Worm (Caenorhabditis elegans): Measurements from ENCODE around the gene gpd-4.
A peak's percentile ranks its signal among the peaks of the same experiment; 100 is the strongest.

The gpd-4 gene

ce11 chrII:10168905-10169782, 1.9 kb upstream of the gpd-4 start, which contains the start of gene daf-19:
daf-19 (minus strand) TSS chrII:10169346.
- TF ChIP-seq ref-1 (GFP tag; conservative IDR thresholded peaks at IDR 0.05), result 0 out of 2 replicates have a peak, but pooled peaks have one; percentile 18
- TF ChIP-seq cog-1 (tag; optimal IDR thresholded peaks at IDR 0.05), result peak; percentile 70
- no peak for TF ChIP-seq tab-1 (GFP tag; IDR thresholded peaks at IDR 0.05)
- TF ChIP-seq klf-2 (GFP tag; conservative IDR thresholded peaks at IDR 0.05), result 0 out of 2 replicates have a peak, but pooled peaks have one; percentile 21
- peak; percentile 87 for TF ChIP-seq ztf-29 (GFP tag; IDR thresholded peaks at IDR 0.05)
- TF ChIP-seq med-1 (GFP tag; optimal IDR thresholded peaks at IDR 0.05; ENCODE audit: insufficient read depth), result no peak
- peak; percentile 83 for TF ChIP-seq flt-1 (GFP tag; IDR thresholded peaks at IDR 0.05)
- TF ChIP-seq ztf-23 (GFP tag; IDR thresholded peaks at IDR 0.05), result peak; percentile 84
- peak; percentile 52; the same call in 1 of the 2 replicates for TF ChIP-seq T22C8.4 (GFP tag; IDR thresholded peaks at IDR 0.05)

DNA sequence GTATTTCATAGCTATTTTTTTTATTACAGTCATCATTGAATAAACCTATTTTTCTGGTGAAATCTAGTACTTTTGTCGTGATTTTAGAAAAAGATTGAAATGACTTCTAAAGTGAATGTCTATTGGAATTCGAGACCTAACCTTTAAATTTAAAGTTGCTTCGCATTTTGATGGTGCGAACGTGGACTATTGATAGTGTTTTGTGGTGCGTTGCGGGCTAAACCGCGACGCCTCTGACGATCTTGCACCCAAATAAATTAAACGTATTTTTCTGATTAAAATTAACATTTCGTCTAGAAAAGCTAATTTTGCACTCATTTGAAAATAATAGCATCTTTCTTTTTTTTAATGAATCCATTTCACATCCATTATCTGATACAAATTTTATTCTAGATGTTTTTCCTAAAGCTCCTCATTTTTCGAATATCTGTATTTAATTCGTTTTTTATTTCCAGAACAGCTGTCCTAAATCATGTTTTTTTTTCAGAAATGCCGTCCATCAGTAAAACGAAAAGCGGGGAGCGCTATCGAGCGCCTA, 1.4 kb downstream of the gpd-4 start, which contains the start of gene wbp-11:
Gene wbp-11, plus strand, starts transcription at position 488 of the 538 bp plus-strand sequence.
- no peak for TF ChIP-seq klf-2 (GFP tag; conservative IDR thresholded peaks at IDR 0.05)
- no peak for TF ChIP-seq ref-1 (GFP tag; conservative IDR thresholded peaks at IDR 0.05)
- TF ChIP-seq flt-1 (GFP tag; IDR thresholded peaks at IDR 0.05), result no peak
- TF ChIP-seq med-1 (GFP tag; optimal IDR thresholded peaks at IDR 0.05; ENCODE audit: insufficient read depth), result no peak
- TF ChIP-seq ztf-29 (GFP tag; IDR thresholded peaks at IDR 0.05), result no peak
- no peak for TF ChIP-seq ztf-23 (GFP tag; IDR thresholded peaks at IDR 0.05)
- no peak for TF ChIP-seq tab-1 (GFP tag; IDR thresholded peaks at IDR 0.05)
- no peak for TF ChIP-seq cog-1 (tag; optimal IDR thresholded peaks at IDR 0.05)
- TF ChIP-seq T22C8.4 (GFP tag; IDR thresholded peaks at IDR 0.05), result no peak

ce11 chrII:10174338-10174737, 3.3 kb downstream of the gpd-4 start, which contains the start of gene F33H1.4:
F33H1.4 (plus strand) TSS chrII:10174648.
- no peak for TF ChIP-seq klf-2 (GFP tag; conservative IDR thresholded peaks at IDR 0.05)
- peak; percentile 37; the same call in 1 of the 2 replicates for TF ChIP-seq T22C8.4 (GFP tag; IDR thresholded peaks at IDR 0.05)

DNA sequence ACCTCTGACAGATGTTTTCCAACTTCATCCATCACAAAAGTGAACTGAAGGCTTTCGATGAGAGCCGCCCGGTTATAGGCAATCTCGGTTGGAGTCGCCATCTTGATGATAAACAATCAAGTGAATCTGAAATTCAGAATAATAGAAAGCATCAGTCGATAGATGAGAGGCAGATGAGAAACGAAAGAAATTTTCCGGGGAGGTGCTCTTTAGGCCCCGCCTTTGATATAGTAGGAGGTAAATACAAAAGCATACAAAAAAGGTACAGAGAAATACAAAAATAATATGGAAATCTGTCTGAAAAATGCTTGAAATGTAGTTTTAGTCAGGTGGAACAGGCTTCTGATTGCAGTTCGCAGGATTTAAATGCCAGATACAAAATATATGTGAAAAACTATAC, 11.6 kb downstream of the gpd-4 start, which contains the start of gene srd-1:
Gene srd-1, minus strand, starts transcription at position 101 of the 400 bp plus-strand sequence.
- no peak for TF ChIP-seq T22C8.4 (GFP tag; IDR thresholded peaks at IDR 0.05)
- no peak for TF ChIP-seq ztf-29 (GFP tag; IDR thresholded peaks at IDR 0.05)
- TF ChIP-seq flt-1 (GFP tag; IDR thresholded peaks at IDR 0.05), result no peak
- no peak for TF ChIP-seq klf-2 (GFP tag; conservative IDR thresholded peaks at IDR 0.05)
- no peak for TF ChIP-seq tab-1 (GFP tag; IDR thresholded peaks at IDR 0.05)
- TF ChIP-seq cog-1 (tag; optimal IDR thresholded peaks at IDR 0.05), result no peak
- no peak for TF ChIP-seq ztf-23 (GFP tag; IDR thresholded peaks at IDR 0.05)
- TF ChIP-seq ref-1 (GFP tag; conservative IDR thresholded peaks at IDR 0.05), result no peak
- TF ChIP-seq med-1 (GFP tag; optimal IDR thresholded peaks at IDR 0.05; ENCODE audit: insufficient read depth), result no peak

DNA sequence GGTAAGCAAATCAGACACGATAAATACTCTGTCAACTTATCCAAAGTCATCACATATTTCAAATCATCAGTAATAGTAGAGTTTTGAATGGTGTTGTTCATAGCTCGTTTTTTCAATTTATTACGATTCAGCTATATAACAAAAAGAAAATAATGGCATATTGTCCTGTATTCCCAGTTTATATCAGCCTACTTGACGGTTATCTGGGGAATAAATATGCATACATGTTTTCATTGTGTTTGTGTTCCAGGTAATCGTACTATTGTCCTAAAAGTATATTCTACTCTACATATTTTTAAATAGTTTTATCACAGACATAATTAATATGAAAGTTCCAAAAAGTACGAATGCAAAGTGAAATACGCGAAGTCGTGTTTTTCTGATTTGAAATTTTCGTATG, 16.7 kb downstream of the gpd-4 start, which contains the start of gene srd-2:
Gene srd-2, minus strand, starts transcription at position 101 of the 400 bp plus-strand sequence.
- TF ChIP-seq ref-1 (GFP tag; conservative IDR thresholded peaks at IDR 0.05) (no peak), T22C8.4 (GFP tag; IDR thresholded peaks at IDR 0.05) (no peak), tab-1 (GFP tag; IDR thresholded peaks at IDR 0.05) (no peak)

DNA sequence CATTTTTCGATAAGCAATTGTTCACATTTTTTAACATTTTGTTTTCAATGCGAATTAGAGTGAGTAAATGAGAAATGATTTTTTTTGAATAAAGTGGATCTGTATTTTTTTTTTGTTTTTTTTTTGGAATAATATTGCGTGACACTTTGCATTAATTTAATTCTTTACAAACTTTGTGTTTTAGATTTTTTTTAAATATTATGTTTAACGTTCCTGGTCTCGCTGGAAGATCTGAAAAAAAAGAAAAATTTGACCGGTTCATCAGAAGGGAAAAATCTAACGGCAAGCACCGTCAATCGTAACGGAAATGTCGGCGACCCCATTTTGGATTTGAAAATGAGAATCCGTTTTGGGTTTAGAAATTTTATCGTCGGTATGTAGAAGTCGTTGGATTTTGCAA, 18.3 kb downstream of the gpd-4 start, which contains the start of gene cdc-25.4:
Gene cdc-25.4, minus strand, starts transcription at position 101 of the 400 bp plus-strand sequence.
- no peak for TF ChIP-seq T22C8.4 (GFP tag; IDR thresholded peaks at IDR 0.05)
- no peak for TF ChIP-seq flt-1 (GFP tag; IDR thresholded peaks at IDR 0.05)
- no peak for TF ChIP-seq cog-1 (tag; optimal IDR thresholded peaks at IDR 0.05)
- no peak for TF ChIP-seq klf-2 (GFP tag; conservative IDR thresholded peaks at IDR 0.05)
- TF ChIP-seq med-1 (GFP tag; optimal IDR thresholded peaks at IDR 0.05; ENCODE audit: insufficient read depth), result no peak
- TF ChIP-seq ref-1 (GFP tag; conservative IDR thresholded peaks at IDR 0.05), result no peak
- no peak for TF ChIP-seq ztf-29 (GFP tag; IDR thresholded peaks at IDR 0.05)
- no peak for TF ChIP-seq tab-1 (GFP tag; IDR thresholded peaks at IDR 0.05)
- no peak for TF ChIP-seq ztf-23 (GFP tag; IDR thresholded peaks at IDR 0.05)

ce11 chrII:10192207-10192606, 21.1 kb downstream of the gpd-4 start, which contains the start of gene R05H5.7:
R05H5.7 (plus strand) TSS chrII:10192507.
- no peak for TF ChIP-seq ztf-23 (GFP tag; IDR thresholded peaks at IDR 0.05)
- no peak for TF ChIP-seq ref-1 (GFP tag; conservative IDR thresholded peaks at IDR 0.05)
- no peak for TF ChIP-seq T22C8.4 (GFP tag; IDR thresholded peaks at IDR 0.05)
- TF ChIP-seq klf-2 (GFP tag; conservative IDR thresholded peaks at IDR 0.05), result no peak
- no peak for TF ChIP-seq med-1 (GFP tag; optimal IDR thresholded peaks at IDR 0.05; ENCODE audit: insufficient read depth)
- no peak for TF ChIP-seq cog-1 (tag; optimal IDR thresholded peaks at IDR 0.05)
- no peak for TF ChIP-seq ztf-29 (GFP tag; IDR thresholded peaks at IDR 0.05)
- no peak for TF ChIP-seq flt-1 (GFP tag; IDR thresholded peaks at IDR 0.05)
- TF ChIP-seq tab-1 (GFP tag; IDR thresholded peaks at IDR 0.05), result no peak

- TF ChIP-seq T22C8.4 (GFP tag; IDR thresholded peaks at IDR 0.05), result no peak
- TF ChIP-seq med-1 (GFP tag; optimal IDR thresholded peaks at IDR 0.05; ENCODE audit: insufficient read depth), result no peak
- TF ChIP-seq ztf-23 (GFP tag; IDR thresholded peaks at IDR 0.05), result no peak
- TF ChIP-seq cog-1 (tag; optimal IDR thresholded peaks at IDR 0.05), result no peak
- TF ChIP-seq klf-2 (GFP tag; conservative IDR thresholded peaks at IDR 0.05), result no peak
- no peak for TF ChIP-seq ztf-29 (GFP tag; IDR thresholded peaks at IDR 0.05)
- no peak for TF ChIP-seq flt-1 (GFP tag; IDR thresholded peaks at IDR 0.05)
- no peak for TF ChIP-seq tab-1 (GFP tag; IDR thresholded peaks at IDR 0.05)
- no peak for TF ChIP-seq ref-1 (GFP tag; conservative IDR thresholded peaks at IDR 0.05)
Measured at ce11 chrII:10194605-10195004, 23.5 kb downstream of the gpd-4 start, which contains the start of gene srb-6. srb-6 (plus strand) TSS chrII:10194905.

- TF ChIP-seq cog-1 (tag; optimal IDR thresholded peaks at IDR 0.05) (no peak), klf-2 (GFP tag; conservative IDR thresholded peaks at IDR 0.05) (no peak)
Measured at ce11 chrII:10197091-10197675, 26.1 kb downstream of the gpd-4 start, which contains the start of gene R05H5.3. R05H5.3 (plus strand) TSS chrII:10197625.

Data from whole organism, midembryonic.